Fruit fly (Drosophila melanogaster): ENCODE results near the gene SH3PX1.

The SH3PX1 gene

dm6 chr3L:9718929-9719328 is 5.3 kb upstream of the SH3PX1 start, which contains the start of the genes CG18178 and CG14174 (continued):
- TF ChIP-seq tx (GFP tag; optimal IDR thresholded peaks at IDR 0.05) = no peak
- peak; percentile 5 for TF ChIP-seq Sin3A (optimal IDR thresholded peaks at IDR 0.05)
- peak; percentile 78 for TF ChIP-seq CG18262 (tag; optimal IDR thresholded peaks at IDR 0.05)
- no peak for TF ChIP-seq CG2199 (GFP tag; IDR thresholded peaks at IDR 0.05)
- TF ChIP-seq CG12769 (tag; optimal IDR thresholded peaks at IDR 0.05) = no peak
- no peak; the same call in 1 of the 2 replicates for TF ChIP-seq CG4730 (GFP tag; IDR thresholded peaks at IDR 0.05)
- no peak for TF ChIP-seq CG12071 (GFP tag; optimal IDR thresholded peaks at IDR 0.05)
- peak; percentile 13; the same call in 1 of the 4 replicates for TF ChIP-seq Gug (GFP tag; IDR thresholded peaks at IDR 0.05)
- TF ChIP-seq CG1233 (GFP tag; optimal IDR thresholded peaks at IDR 0.05) = peak; percentile 20
- no peak for TF ChIP-seq sd (tag; optimal IDR thresholded peaks at IDR 0.05)
- peak; percentile 62 for TF ChIP-seq CG4404 (GFP tag; IDR thresholded peaks at IDR 0.05)
- peak; percentile 68 for TF ChIP-seq esg (GFP tag; conservative IDR thresholded peaks at IDR 0.05)
- TF ChIP-seq slbo (GFP tag; IDR thresholded peaks at IDR 0.05) = peak; percentile 83
- no peak for TF ChIP-seq CG31388 (GFP tag; optimal IDR thresholded peaks at IDR 0.05)
- no peak for TF ChIP-seq CG31365 (tag; optimal IDR thresholded peaks at IDR 0.05)
- peak; percentile 11 for TF ChIP-seq Ets97D (GFP tag; optimal IDR thresholded peaks at IDR 0.05)
- peak; percentile 67 for TF ChIP-seq CG32532 (GFP tag; IDR thresholded peaks at IDR 0.05)
- TF ChIP-seq tio (GFP tag; optimal IDR thresholded peaks at IDR 0.05) = no peak
- TF ChIP-seq bbx (GFP tag; IDR thresholded peaks at IDR 0.05; ENCODE audit: partially characterized antibody) = no peak
- TF ChIP-seq chif (GFP tag; optimal IDR thresholded peaks at IDR 0.05) = no peak
- TF ChIP-seq Max (GFP tag; optimal IDR thresholded peaks at IDR 0.05) = peak; percentile 90
- 0 out of 2 replicates have a peak, but pooled peaks have one; percentile 14 for TF ChIP-seq CG8765 (GFP tag; IDR thresholded peaks at IDR 0.05)
- peak; percentile 28 for TF ChIP-seq CG12104 (GFP tag; optimal IDR thresholded peaks at IDR 0.05)
- peak; percentile 47 for TF ChIP-seq pzg (GFP tag; optimal IDR thresholded peaks at IDR 0.05)
- TF ChIP-seq fd96Cb (tag; optimal IDR thresholded peaks at IDR 0.05) = peak; percentile 63
- no peak for TF ChIP-seq chn (GFP tag; optimal IDR thresholded peaks at IDR 0.05)
- peak; percentile 78 for TF ChIP-seq CG11504 (tag; optimal IDR thresholded peaks at IDR 0.05)
- TF ChIP-seq ind (GFP tag; optimal IDR thresholded peaks at IDR 0.05) = peak; percentile 80
- TF ChIP-seq HmgZ (tag; optimal IDR thresholded peaks at IDR 0.05) = peak; percentile 75
- peak; percentile 73 for TF ChIP-seq zen (tag; optimal IDR thresholded peaks at IDR 0.05)
- peak; percentile 80 for TF ChIP-seq sob (GFP tag; IDR thresholded peaks at IDR 0.05)
- no peak for TF ChIP-seq Atf6 (GFP tag; IDR thresholded peaks at IDR 0.05)
- TF ChIP-seq gt (GFP tag; IDR thresholded peaks at IDR 0.05) = no peak
- TF ChIP-seq unpg (GFP tag; optimal IDR thresholded peaks at IDR 0.05) = peak; percentile 56
- TF ChIP-seq repo (GFP tag; optimal IDR thresholded peaks at IDR 0.05) = no peak
- no peak for TF ChIP-seq Stat92E (GFP tag; optimal IDR thresholded peaks at IDR 0.05)
- 0 out of 2 replicates have a peak, but pooled peaks have one; percentile 18 for TF ChIP-seq Nf-YA (GFP tag; IDR thresholded peaks at IDR 0.05)
- TF ChIP-seq Dbx (GFP tag; IDR thresholded peaks at IDR 0.05) = peak; percentile 70; the same call in 2 of the 3 replicates
- no peak for TF ChIP-seq sens-2 (GFP tag; IDR thresholded peaks at IDR 0.05)
- peak; percentile 48 for TF ChIP-seq cato (GFP tag; optimal IDR thresholded peaks at IDR 0.05; ENCODE audit: borderline replicate concordance)
- TF ChIP-seq Meics (GFP tag; optimal IDR thresholded peaks at IDR 0.05) = peak; percentile 48
- peak; percentile 51 for TF ChIP-seq lbe (GFP tag; optimal IDR thresholded peaks at IDR 0.05)
- TF ChIP-seq crc (GFP tag; optimal IDR thresholded peaks at IDR 0.05) = no peak
- peak; percentile 44; the same call in 1 of the 3 replicates for TF ChIP-seq ci (GFP tag; IDR thresholded peaks at IDR 0.05)
- peak; percentile 56 for TF ChIP-seq CG9727 (GFP tag; optimal IDR thresholded peaks at IDR 0.05)
- no peak for TF ChIP-seq CG10565 (GFP tag; optimal IDR thresholded peaks at IDR 0.05)
- TF ChIP-seq TFAM (GFP tag; optimal IDR thresholded peaks at IDR 0.05) = no peak
- TF ChIP-seq Atf3 (GFP tag; optimal IDR thresholded peaks at IDR 0.05) = no peak
- TF ChIP-seq Usf (GFP tag; optimal IDR thresholded peaks at IDR 0.05) = peak; percentile 38
- TF ChIP-seq Hr39 (optimal IDR thresholded peaks at IDR 0.05) = no peak
- TF ChIP-seq CG18599 (GFP tag; optimal IDR thresholded peaks at IDR 0.05) = peak; percentile 73
- no peak for TF ChIP-seq jumu (GFP tag; optimal IDR thresholded peaks at IDR 0.05)

All from whole organism, embryonic.